Fruit fly (Drosophila melanogaster) whole organism, embryonic: ENCODE results near the gene CG5180.
A peak's percentile ranks its signal among the peaks of the same experiment; 100 is the strongest.

Experiments
- ATbp ChIP-seq: fragments of 200-800 bp; sonication (Bioruptor generic); optimal IDR thresholded peaks from 2 replicates; lab custom pipeline; 2017; ENCODE audit warnings: missing biosample characterization, mild to moderate bottlenecking, missing genetic modification characterization, missing genetic modification reagents
- CG10654 ChIP-seq: fragments of 200-800 bp; sonication (Bioruptor generic); optimal IDR thresholded peaks from 2 replicates; lab custom pipeline; 2016; ENCODE audit warnings: missing biosample characterization, missing genetic modification characterization
- CG10959 ChIP-seq: fragments of 200-800 bp; sonication (Bioruptor generic); IDR thresholded peaks from 2 replicates; pipeline ENCODE4 v1.3.6; 2022; ENCODE audit warnings: missing biosample characterization, missing genetic modification characterization
- CG11247 ChIP-seq: fragments of 200-800 bp; sonication (Bioruptor generic); IDR thresholded peaks from 2 replicates; pipeline ENCODE4 v1.3.6; 2022; ENCODE audit warnings: missing biosample characterization, missing genetic modification characterization
- CG11695 ChIP-seq: fragments of 200-800 bp; sonication (Bioruptor generic); IDR thresholded peaks from 3 replicates; pipeline ENCODE4 v1.3.6; 2022; ENCODE audit warnings: missing biosample characterization, missing genetic modification characterization
- CG12071 ChIP-seq: fragments of 200-800 bp; sonication (Bioruptor generic); optimal IDR thresholded peaks from 3 replicates; lab custom pipeline; 2018; ENCODE audit warnings: missing biosample characterization, mild to moderate bottlenecking, missing genetic modification characterization
- CG12659 ChIP-seq: fragments of 200-800 bp; sonication (Bioruptor generic); optimal IDR thresholded peaks from 3 replicates; lab custom pipeline; 2017; ENCODE audit warnings: mild to moderate bottlenecking, missing biosample characterization, missing genetic modification reagents, missing genetic modification characterization
- CG34422 ChIP-seq: fragments of 200-800 bp; sonication (Bioruptor generic); IDR thresholded peaks from 3 replicates; pipeline ENCODE4 v1.3.6; 2022; ENCODE audit warnings: missing biosample characterization, missing genetic modification characterization
- CrebB ChIP-seq: fragments of 200-800 bp; sonication (Bioruptor generic); optimal IDR thresholded peaks from 3 replicates; lab custom pipeline; 2018; ENCODE audit warnings: missing biosample characterization, mild to moderate bottlenecking, missing genetic modification characterization
- D19B ChIP-seq: fragments of 200-800 bp; sonication (Bioruptor generic); optimal IDR thresholded peaks from 2 replicates; lab custom pipeline; 2017; ENCODE audit warnings: missing biosample characterization, mild to moderate bottlenecking, missing genetic modification characterization
- NK7.1 ChIP-seq: fragments of 200-800 bp; sonication (Bioruptor generic); optimal IDR thresholded peaks from 3 replicates; lab custom pipeline; 2016; ENCODE audit warnings: missing biosample characterization, missing genetic modification characterization
- PHDP ChIP-seq: fragments of 200-800 bp; sonication (Bioruptor generic); optimal IDR thresholded peaks from 3 replicates; lab custom pipeline; 2018; ENCODE audit warnings: missing biosample characterization, mild to moderate bottlenecking, missing genetic modification characterization, moderate library complexity
- sisA ChIP-seq: fragments of 200-800 bp; sonication (Bioruptor generic); IDR thresholded peaks from 2 replicates; pipeline ENCODE4 v1.3.6; 2022; ENCODE audit warnings: missing biosample characterization, missing genetic modification characterization

DNA sequence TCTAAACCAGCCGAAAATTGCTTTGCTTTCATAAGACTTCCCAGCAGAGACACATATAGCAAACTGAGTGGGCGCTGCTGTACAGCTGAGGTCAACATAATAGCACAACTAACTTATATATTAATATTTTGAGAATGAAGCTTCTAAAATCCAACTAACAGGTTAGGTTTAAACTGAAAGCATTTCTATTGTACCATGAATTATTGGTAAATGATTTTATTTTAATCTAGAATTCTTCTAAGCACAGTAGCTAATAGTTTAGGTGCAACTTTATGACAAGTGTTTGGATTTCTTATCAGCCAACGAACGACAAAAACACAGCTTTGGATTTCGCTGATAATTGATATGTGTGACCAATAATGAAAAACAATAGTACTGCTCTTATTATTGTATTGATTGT lies 2.7 kb upstream of the CG5180 start:
- peak; percentile 2 for TF ChIP-seq PHDP (tag; lab: Kevin White, UChicago)
- TF ChIP-seq CG10959 (GFP tag; lab: Robert Waterston, UW) = no peak
- peak; percentile 73 for TF ChIP-seq D19B (GFP tag; lab: Kevin White, UChicago)
- TF ChIP-seq CG11247 (GFP tag; lab: Robert Waterston, UW) = peak; percentile 63; the same call in 1 of the 2 replicates
- TF ChIP-seq CrebB = no peak
- TF ChIP-seq ATbp (GFP tag; lab: Kevin White, UChicago) = no peak
- peak; percentile 51 for TF ChIP-seq sisA (GFP tag; lab: Robert Waterston, UW)
- TF ChIP-seq CG10654 (GFP tag; lab: Kevin White, UChicago) = no peak
- TF ChIP-seq CG12071 (GFP tag; lab: Kevin White, UChicago) = no peak
- TF ChIP-seq NK7.1 (GFP tag; lab: Kevin White, UChicago) = no peak
- TF ChIP-seq CG12659 (GFP tag; lab: Kevin White, UChicago) = peak; percentile 6
- peak; percentile 82 for TF ChIP-seq CG11695 (GFP tag; lab: Robert Waterston, UW)
- 0 out of 3 replicates have a peak, but pooled peaks have one; percentile 56 for TF ChIP-seq CG34422
